Fruit fly (Drosophila melanogaster) whole organism, adult: ENCODE data around the gene Polr2J.

ENCODE experiments used
- CG11617 ChIP-seq: fragments of 200-800 bp; sonication (Bioruptor generic); optimal IDR thresholded peaks from 2 replicates; lab custom pipeline; 2017; ENCODE audit warnings: mild to moderate bottlenecking, missing biosample characterization, missing genetic modification reagents, missing genetic modification characterization
- CG12768 ChIP-seq: fragments of 200-800 bp; sonication (Bioruptor generic); optimal IDR thresholded peaks from 2 replicates; lab custom pipeline; 2017; ENCODE audit warnings: missing biosample characterization, missing genetic modification characterization, mild to moderate bottlenecking, moderate library complexity, missing genetic modification reagents
- CG14711 ChIP-seq: fragments of 200-800 bp; sonication (Bioruptor generic); optimal IDR thresholded peaks from 2 replicates; lab custom pipeline; 2018; ENCODE audit warnings: missing biosample characterization, mild to moderate bottlenecking, missing genetic modification characterization, moderate library complexity
- CG1620 ChIP-seq: fragments of 200-800 bp; sonication (Bioruptor generic); optimal IDR thresholded peaks from 2 replicates; lab custom pipeline; 2016; ENCODE audit warnings: missing biosample characterization, missing genetic modification characterization
- CG33017 ChIP-seq: fragments of 200-800 bp; sonication (Bioruptor generic); optimal IDR thresholded peaks from 2 replicates; lab custom pipeline; 2018; ENCODE audit warnings: missing biosample characterization, mild to moderate bottlenecking, missing genetic modification characterization, moderate library complexity
- CG5204 ChIP-seq: fragments of 200-800 bp; sonication (Bioruptor generic); optimal IDR thresholded peaks from 2 replicates; lab custom pipeline; 2016; ENCODE audit warnings: missing biosample characterization, missing genetic modification characterization
- CG7045 ChIP-seq: fragments of 200-800 bp; sonication (Bioruptor generic); optimal IDR thresholded peaks from 2 replicates; lab custom pipeline; 2017; ENCODE audit warnings: missing biosample characterization, mild to moderate bottlenecking, missing genetic modification characterization
- CG7101 ChIP-seq: fragments of 200-800 bp; sonication (Bioruptor generic); optimal IDR thresholded peaks from 2 replicates; lab custom pipeline; 2018; ENCODE audit warnings: missing biosample characterization, mild to moderate bottlenecking, missing genetic modification characterization, moderate library complexity
- Clk ChIP-seq: fragments of 200-800 bp; sonication (Bioruptor generic); optimal IDR thresholded peaks from 2 replicates; lab custom pipeline; 2017; ENCODE audit warnings: missing biosample characterization, missing genetic modification characterization
- Crg-1 ChIP-seq: fragments of 200-800 bp; sonication (Bioruptor generic); optimal IDR thresholded peaks from 2 replicates; lab custom pipeline; 2016; ENCODE audit warnings: missing biosample characterization, missing genetic modification characterization
- Hr96 ChIP-seq: fragments of 200-800 bp; sonication (Bioruptor generic); optimal IDR thresholded peaks from 2 replicates; lab custom pipeline; 2016; ENCODE audit warnings: missing biosample characterization, missing genetic modification characterization
- Mnt ChIP-seq: fragments of 200-800 bp; sonication (Bioruptor generic); optimal IDR thresholded peaks from 2 replicates; lab custom pipeline; 2016; ENCODE audit warnings: missing biosample characterization, mild to moderate bottlenecking, missing genetic modification characterization
- bab1 ChIP-seq: fragments of 200-800 bp; sonication (Bioruptor generic); optimal IDR thresholded peaks from 3 replicates; lab custom pipeline; 2019; ENCODE audit warnings: missing biosample characterization, mild to moderate bottlenecking, missing genetic modification characterization, moderate library complexity
- cic ChIP-seq: fragments of 200-800 bp; sonication (Bioruptor generic); optimal IDR thresholded peaks from 2 replicates; lab custom pipeline; 2017; ENCODE audit warnings: missing biosample characterization, mild to moderate bottlenecking, missing genetic modification characterization, moderate library complexity
- cnc ChIP-seq, 2 experiments: fragments of >200 bp; optimal IDR thresholded peaks; 2 replicates each; lab custom pipeline; 2017
- kay ChIP-seq: fragments of 200-800 bp; sonication (Bioruptor generic); peaks from one replicate; lab custom pipeline; 2016; ENCODE audit warnings: missing biosample characterization, missing genetic modification characterization, borderline replicate concordance
- ovo ChIP-seq: fragments of 200-800 bp; sonication (Bioruptor generic); optimal IDR thresholded peaks from 2 replicates; lab custom pipeline; 2016; ENCODE audit warnings: missing biosample characterization, missing genetic modification characterization
- pad ChIP-seq: fragments of 200-800 bp; sonication (Bioruptor generic); optimal IDR thresholded peaks from 3 replicates; lab custom pipeline; 2017; ENCODE audit warnings: missing biosample characterization, missing genetic modification characterization, mild to moderate bottlenecking, moderate library complexity, missing genetic modification reagents
- tj ChIP-seq: fragments of 200-800 bp; sonication (Bioruptor generic); optimal IDR thresholded peaks from 3 replicates; lab custom pipeline; 2017; ENCODE audit warnings: missing biosample characterization, mild to moderate bottlenecking, missing genetic modification characterization, moderate library complexity
- toe ChIP-seq: fragments of 200-800 bp; sonication (Bioruptor generic); optimal IDR thresholded peaks from 2 replicates; lab custom pipeline; 2016; ENCODE audit warnings: missing biosample characterization, missing genetic modification characterization

The Polr2J gene

DNA sequence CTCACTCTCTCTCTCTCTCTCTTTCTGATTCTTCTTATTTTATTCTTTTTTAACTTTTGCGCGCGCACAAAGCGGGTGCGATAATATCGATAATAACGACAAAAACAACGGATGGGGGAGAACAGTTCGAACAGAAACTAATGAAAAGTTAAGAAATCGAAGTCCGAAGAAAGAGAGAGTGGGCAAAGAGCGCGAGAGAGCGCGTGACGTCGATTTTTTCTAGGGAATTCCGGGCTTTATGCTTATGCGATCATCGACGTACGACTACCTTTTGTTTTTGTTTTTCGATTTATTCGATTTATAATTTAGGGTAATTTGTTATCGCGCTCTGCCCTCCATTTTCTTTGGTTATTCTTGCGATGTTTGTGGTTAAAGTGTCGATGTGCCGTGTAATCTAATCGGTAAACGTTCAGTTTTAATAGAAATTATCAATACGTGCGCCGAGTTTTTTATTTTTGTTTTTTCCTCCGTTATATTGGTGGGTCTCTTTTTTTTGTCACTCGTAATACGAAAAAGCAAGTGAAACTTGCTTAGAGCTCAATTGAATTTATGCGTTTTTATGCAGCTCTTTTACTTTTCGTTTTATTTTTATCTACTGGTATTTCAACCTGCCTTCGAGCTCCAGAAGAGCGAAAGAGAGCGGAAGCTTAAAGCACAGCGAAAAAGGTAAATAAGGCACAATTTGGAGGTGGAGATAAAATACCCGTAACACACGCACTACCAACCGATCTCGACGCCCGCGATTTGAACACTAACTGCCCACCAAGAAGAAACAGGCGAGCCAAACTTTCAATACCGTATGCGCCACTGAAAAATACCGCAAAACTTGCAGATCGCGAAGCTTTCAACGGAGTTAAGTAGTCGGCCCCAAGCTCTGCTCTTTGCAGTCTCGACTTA is 39.6 kb upstream of the Polr2J start, which contains the start of gene dl:
Gene dl, minus strand, starts transcription at position 757 of the 897 bp plus-strand sequence.
- TF ChIP-seq CG14711 (tag; lab: Kevin White, UChicago) (no peak), CG12768 (GFP tag; lab: Kevin White, UChicago) (peak; percentile 1), toe (GFP tag; lab: Kevin White, UChicago) (no peak), ovo (GFP tag; lab: Kevin White, UChicago) (peak; percentile 56), Mnt (GFP tag; lab: Kevin White, UChicago) (peak; percentile 26), CG7101 (no peak), CG11617 (peak; percentile 41), Clk (GFP tag; lab: Kevin White, UChicago) (no peak), CG33017 (tag; lab: Kevin White, UChicago) (peak; percentile 3), CG7045 (GFP tag; lab: Kevin White, UChicago) (no peak), Hr96 (GFP tag; lab: Kevin White, UChicago) (no peak), CG1620 (GFP tag; lab: Kevin White, UChicago) (no peak), bab1 (GFP tag; lab: Kevin White, UChicago) (no peak), pad (GFP tag; lab: Kevin White, UChicago) (no peak), cnc (optimal IDR thresholded peaks at IDR 0.05; lab: Kevin White, UChicago) (no peak), kay (GFP tag; lab: Kevin White, UChicago) (peak; percentile 86), tj (GFP tag; lab: Kevin White, UChicago) (peak; percentile 16), CG5204 (GFP tag; lab: Kevin White, UChicago) (no peak), cic (GFP tag; lab: Kevin White, UChicago) (no peak), Crg-1 (GFP tag; lab: Kevin White, UChicago) (no peak)

DNA sequence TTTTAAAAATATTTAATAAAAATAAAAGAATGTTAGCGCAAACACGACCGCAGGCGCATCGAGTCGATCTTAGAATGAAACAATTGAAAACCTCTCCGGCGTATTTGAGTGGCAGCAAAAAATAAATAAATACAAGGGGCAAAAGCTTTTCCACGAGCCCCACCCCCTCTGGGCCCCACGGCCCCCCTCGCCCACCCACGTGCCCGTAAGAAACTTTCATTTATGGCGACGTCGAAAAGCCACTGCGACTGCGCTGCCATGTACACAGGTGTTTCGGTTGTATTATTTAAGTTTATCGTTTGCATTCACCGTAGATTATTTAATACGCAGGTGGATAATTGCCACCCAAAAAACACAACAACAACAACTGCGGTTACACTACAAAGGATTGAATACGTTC is 38.2 kb upstream of the Polr2J start:
- TF ChIP-seq CG33017 (tag; lab: Kevin White, UChicago) (no peak), cic (GFP tag; lab: Kevin White, UChicago) (peak; percentile 79), CG7101 (peak; percentile 3), CG7045 (GFP tag; lab: Kevin White, UChicago) (peak; percentile 35), tj (GFP tag; lab: Kevin White, UChicago) (peak; percentile 4), CG14711 (tag; lab: Kevin White, UChicago) (no peak), CG12768 (GFP tag; lab: Kevin White, UChicago) (peak; percentile 36), pad (GFP tag; lab: Kevin White, UChicago) (peak; percentile 3)

DNA sequence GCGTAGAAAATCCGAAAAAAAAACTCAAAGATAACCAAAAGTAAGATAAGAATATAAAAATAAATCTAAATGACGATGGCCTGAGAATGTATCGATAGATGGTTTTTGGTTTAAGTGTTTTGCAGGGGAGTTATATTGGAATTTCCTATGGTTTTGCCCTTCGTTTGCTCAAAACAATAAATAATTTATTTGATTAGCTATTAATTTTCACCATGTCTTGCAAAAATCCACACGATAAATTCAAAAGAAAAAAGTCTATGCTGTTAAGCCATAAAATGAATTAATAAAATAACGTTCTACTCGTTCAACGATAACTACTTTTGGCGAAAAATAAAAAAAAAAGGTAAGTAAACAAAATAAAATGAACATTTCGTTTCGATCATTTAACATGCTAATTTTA is 36.9 kb upstream of the Polr2J start:
- no peak for TF ChIP-seq CG14711 (tag; lab: Kevin White, UChicago)
- peak; percentile 92 for TF ChIP-seq kay (GFP tag; lab: Kevin White, UChicago)

DNA sequence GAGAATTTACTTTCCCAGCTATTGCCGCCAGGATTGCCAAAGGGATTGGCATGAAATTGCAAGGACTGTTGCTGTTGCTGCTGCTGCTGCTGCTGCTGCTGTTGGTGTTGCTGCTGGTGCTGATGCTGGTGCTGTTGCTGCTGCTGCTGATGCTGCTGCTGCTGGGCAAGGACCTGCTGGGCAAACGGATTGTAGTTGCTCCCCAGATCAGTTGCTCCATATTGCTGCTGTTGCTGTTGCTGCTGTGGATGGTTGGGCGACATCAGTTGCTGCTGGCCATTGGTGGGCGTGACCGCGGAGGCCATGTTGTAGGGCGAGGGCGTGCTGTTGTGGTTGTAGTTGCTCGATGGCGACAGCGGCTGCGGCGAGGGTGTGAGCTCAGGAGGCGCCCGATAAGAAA is 27.4 kb upstream of the Polr2J start:
- TF ChIP-seq cnc (optimal IDR thresholded peaks at IDR 0.05; lab: Kevin White, UChicago) = no peak
- no peak for TF ChIP-seq tj (GFP tag; lab: Kevin White, UChicago)
- no peak for TF ChIP-seq CG12768 (GFP tag; lab: Kevin White, UChicago)
- TF ChIP-seq CG7045 (GFP tag; lab: Kevin White, UChicago) = no peak
- TF ChIP-seq CG1620 (GFP tag; lab: Kevin White, UChicago) = no peak
- TF ChIP-seq CG14711 (tag; lab: Kevin White, UChicago) = no peak
- TF ChIP-seq Hr96 (GFP tag; lab: Kevin White, UChicago) = no peak
- TF ChIP-seq kay (GFP tag; lab: Kevin White, UChicago) = no peak
- TF ChIP-seq bab1 (GFP tag; lab: Kevin White, UChicago) = no peak
- no peak for TF ChIP-seq toe (GFP tag; lab: Kevin White, UChicago)

DNA sequence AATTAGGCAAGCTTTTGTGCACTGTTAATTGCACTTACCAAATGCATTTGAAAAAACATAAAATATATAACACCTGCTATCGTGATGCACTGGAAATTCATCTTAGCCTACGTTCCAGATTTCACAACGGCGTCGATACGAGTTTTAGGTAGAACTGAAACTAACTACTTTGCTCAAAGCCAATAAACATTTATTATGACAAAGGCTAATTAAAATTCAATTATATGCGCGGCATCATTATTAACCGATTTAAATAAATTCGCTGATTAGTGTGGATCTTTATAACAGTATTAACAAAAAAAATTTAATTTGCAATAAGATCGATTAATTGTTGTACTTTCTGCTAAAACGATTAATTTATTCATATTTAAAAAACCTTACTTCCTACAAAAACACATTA is 26.3 kb upstream of the Polr2J start, which contains the start of gene CG33928:
Gene CG33928, minus strand, starts transcription at position 101 of the 400 bp plus-strand sequence.
- TF ChIP-seq CG33017 (tag; lab: Kevin White, UChicago) (no peak), CG12768 (GFP tag; lab: Kevin White, UChicago) (no peak), kay (GFP tag; lab: Kevin White, UChicago) (no peak), toe (GFP tag; lab: Kevin White, UChicago) (no peak), CG11617 (no peak), CG7101 (no peak), CG14711 (tag; lab: Kevin White, UChicago) (no peak), tj (GFP tag; lab: Kevin White, UChicago) (no peak), Hr96 (GFP tag; lab: Kevin White, UChicago) (no peak), cic (GFP tag; lab: Kevin White, UChicago) (no peak), CG7045 (GFP tag; lab: Kevin White, UChicago) (no peak), Crg-1 (GFP tag; lab: Kevin White, UChicago) (no peak), Clk (GFP tag; lab: Kevin White, UChicago) (no peak), CG5204 (GFP tag; lab: Kevin White, UChicago) (no peak), pad (GFP tag; lab: Kevin White, UChicago) (no peak)
